Fruit fly (Drosophila melanogaster): ENCODE measurements around the gene Meics.

Gene Meics

DNA sequence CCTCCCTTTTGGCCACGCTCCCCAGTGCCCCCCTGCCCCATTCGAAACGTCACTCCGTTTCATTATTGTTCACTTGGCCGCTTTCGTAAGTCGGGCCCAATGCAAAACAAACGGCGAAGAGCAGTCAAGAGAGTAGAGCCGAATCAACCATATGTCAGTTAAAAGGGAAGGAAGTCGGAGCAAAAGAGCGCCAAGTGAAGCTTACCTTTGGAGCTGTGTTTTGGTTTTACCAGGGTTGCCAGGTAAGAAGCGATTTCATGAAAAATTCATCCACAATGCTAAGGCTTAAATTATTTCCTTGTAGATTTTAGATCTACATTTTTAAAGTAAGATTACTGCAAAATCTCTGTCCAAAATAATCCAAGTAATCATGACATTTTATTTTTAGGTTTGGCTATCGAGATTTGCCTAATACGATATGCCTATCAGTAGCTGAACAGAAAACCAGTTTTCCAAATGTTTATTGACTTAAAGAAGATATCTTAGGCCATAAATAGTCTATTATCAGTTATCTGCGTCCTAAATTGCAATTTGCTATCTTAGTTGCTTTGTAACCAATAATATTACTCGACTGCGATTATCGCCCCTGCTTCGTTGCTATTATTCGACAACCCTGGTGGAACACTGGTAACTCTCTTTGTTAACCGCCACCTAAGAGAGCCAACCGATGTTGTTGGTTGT lies 25.9 kb downstream of the Meics start (continued):
- peak; percentile 84 for TF ChIP-seq zfh2 (GFP tag; optimal IDR thresholded peaks at IDR 0.05)
- TF ChIP-seq CG2120 (GFP tag; optimal IDR thresholded peaks at IDR 0.05) = peak; percentile 93
- TF ChIP-seq CG14860 (GFP tag; IDR thresholded peaks at IDR 0.05; ENCODE audit: partially characterized antibody) = no peak
- peak; percentile 84 for TF ChIP-seq scrt (GFP tag; optimal IDR thresholded peaks at IDR 0.05)
- peak; percentile 57 for TF ChIP-seq CG8290 (GFP tag; optimal IDR thresholded peaks at IDR 0.05)
- peak; percentile 69 to 75 for TF ChIP-seq CG8290 (tag; optimal IDR thresholded peaks at IDR 0.05)
- peak; percentile 70 for TF ChIP-seq trem (tag; optimal IDR thresholded peaks at IDR 0.05)
- peak; percentile 89 for TF ChIP-seq CG15011 (GFP tag; optimal IDR thresholded peaks at IDR 0.05)
- TF ChIP-seq lmd (GFP tag; IDR thresholded peaks at IDR 0.05) = peak; percentile 86
- TF ChIP-seq CG42726 (GFP tag; IDR thresholded peaks at IDR 0.05; ENCODE audit: partially characterized antibody) = no peak
- TF ChIP-seq Usf (GFP tag; optimal IDR thresholded peaks at IDR 0.05) = peak; percentile 90
- TF ChIP-seq HLHmδ (GFP tag; optimal IDR thresholded peaks at IDR 0.05) = no peak
- peak; percentile 85 for TF ChIP-seq luna (GFP tag; optimal IDR thresholded peaks at IDR 0.05)
- peak; percentile 52 for TF ChIP-seq ara (GFP tag; IDR thresholded peaks at IDR 0.05)
- TF ChIP-seq CG11504 (tag; optimal IDR thresholded peaks at IDR 0.05) = peak; percentile 94
- no peak; the same call in 1 of the 2 replicates for TF ChIP-seq ro (GFP tag; IDR thresholded peaks at IDR 0.05)
- peak; percentile 53 for TF ChIP-seq CG11085 (GFP tag; IDR thresholded peaks at IDR 0.05)
- no peak for TF ChIP-seq h (optimal IDR thresholded peaks at IDR 0.05)
- TF ChIP-seq Bdp1 (GFP tag; optimal IDR thresholded peaks at IDR 0.05) = peak; percentile 74
- TF ChIP-seq CG8765 (GFP tag; IDR thresholded peaks at IDR 0.05) = 0 out of 2 replicates have a peak, but pooled peaks have one; percentile 50
- no peak for TF ChIP-seq oc (tag; optimal IDR thresholded peaks at IDR 0.05)
- no peak; the same call in 1 of the 2 replicates for TF ChIP-seq GATAe (GFP tag; conservative IDR thresholded peaks at IDR 0.05)
- TF ChIP-seq tap (tag; optimal IDR thresholded peaks at IDR 0.05) = peak; percentile 74
- peak; percentile 41 for TF ChIP-seq B-H2 (GFP tag; optimal IDR thresholded peaks at IDR 0.05)
- TF ChIP-seq vnd (GFP tag; IDR thresholded peaks at IDR 0.05; ENCODE audit: partially characterized antibody) = no peak
- TF ChIP-seq CG6254 (GFP tag; optimal IDR thresholded peaks at IDR 0.05) = peak; percentile 66
- TF ChIP-seq CG17385 (GFP tag; optimal IDR thresholded peaks at IDR 0.05) = peak; percentile 86
- peak; percentile 85 for TF ChIP-seq bab2 (GFP tag; optimal IDR thresholded peaks at IDR 0.05)
- no peak for TF ChIP-seq CG15073 (GFP tag; optimal IDR thresholded peaks at IDR 0.05)
- TF ChIP-seq Dref (GFP tag; IDR thresholded peaks at IDR 0.05) = no peak
- peak; percentile 58; the same call in 1 of the 3 replicates for TF ChIP-seq gce (GFP tag; IDR thresholded peaks at IDR 0.05)
- no peak for TF ChIP-seq mld (GFP tag; IDR thresholded peaks at IDR 0.05; ENCODE audit: partially characterized antibody)
- peak; percentile 91 for TF ChIP-seq grau (tag; optimal IDR thresholded peaks at IDR 0.05)
- peak; percentile 84 for TF ChIP-seq CG6854 (GFP tag; optimal IDR thresholded peaks at IDR 0.05)
- peak; percentile 76 for TF ChIP-seq CG14014 (GFP tag; IDR thresholded peaks at IDR 0.05)
- peak; percentile 98 for TF ChIP-seq Ets65A (GFP tag)
- peak; percentile 74 for TF ChIP-seq CG8281 (tag; optimal IDR thresholded peaks at IDR 0.05)
- peak; percentile 61 for TF ChIP-seq CG6272 (GFP tag; IDR thresholded peaks at IDR 0.05)
- TF ChIP-seq NFAT (GFP tag; IDR thresholded peaks at IDR 0.05) = peak; percentile 40
- TF ChIP-seq CG6654 (GFP tag; optimal IDR thresholded peaks at IDR 0.05) = peak; percentile 71
- peak; percentile 79 for TF ChIP-seq Atf3 (GFP tag; optimal IDR thresholded peaks at IDR 0.05)
- peak; percentile 96 for TF ChIP-seq CG7556 (GFP tag; optimal IDR thresholded peaks at IDR 0.05)
- TF ChIP-seq dimm (GFP tag; IDR thresholded peaks at IDR 0.05) = no peak
- peak; percentile 74 for TF ChIP-seq Fer3 (tag; optimal IDR thresholded peaks at IDR 0.05)
- peak; percentile 63 for TF ChIP-seq CG4617 (GFP tag; optimal IDR thresholded peaks at IDR 0.05; ENCODE audit: borderline replicate concordance)
- TF ChIP-seq pzg (GFP tag; optimal IDR thresholded peaks at IDR 0.05) = no peak
- TF ChIP-seq Deaf1 (tag; optimal IDR thresholded peaks at IDR 0.05) = no peak
- peak; percentile 51 for TF ChIP-seq Ada2b (GFP tag; IDR thresholded peaks at IDR 0.05)
- no peak for TF ChIP-seq nerfin-2 (GFP tag; IDR thresholded peaks at IDR 0.05; ENCODE audit: partially characterized antibody)
- peak; percentile 80 to 90 for TF ChIP-seq Pdp1 (GFP tag; optimal IDR thresholded peaks at IDR 0.05)

All from whole organism, embryonic.